Fruit fly (Drosophila melanogaster) Kc167 (cell line): ENCODE data around the gene noc.

Source experiments
- Myc ChIP-seq: fragments of >200 bp; optimal IDR thresholded peaks from 2 replicates; lab custom pipeline; 2017; ENCODE audit warnings: missing external identifiers
- Sin3A ChIP-seq: fragments of >200 bp; optimal IDR thresholded peaks from 2 replicates; lab custom pipeline; 2018; ENCODE audit warnings: missing external identifiers
- h ChIP-seq: fragments of >200 bp; optimal IDR thresholded peaks from 3 replicates; lab custom pipeline; 2018; ENCODE audit warnings: missing external identifiers
- insv ChIP-seq: fragments of >200 bp; optimal IDR thresholded peaks from 3 replicates; lab custom pipeline; 2018; ENCODE audit warnings: missing external identifiers
- psq ChIP-seq: fragments of >200 bp; optimal IDR thresholded peaks from 2 replicates; lab custom pipeline; 2017; ENCODE audit warnings: missing external identifiers
- ttk ChIP-seq: sonication (Bioruptor generic); optimal IDR thresholded peaks from 2 replicates; lab custom pipeline; 2017; ENCODE audit warnings: missing external identifiers

- TF ChIP-seq h (lab: Kevin White, UChicago) (no peak), ttk (lab: Kevin White, UChicago) (no peak), psq (lab: Kevin White, UChicago) (no peak), Myc (no peak), Sin3A (no peak), insv (lab: Kevin White, UChicago) (no peak)
Observed at dm6 chr2L:14477464-14478239, 13.0 kb upstream of the noc start.
